Worm (Caenorhabditis elegans): ENCODE results near the gene Y52E8A.2.

DNA sequence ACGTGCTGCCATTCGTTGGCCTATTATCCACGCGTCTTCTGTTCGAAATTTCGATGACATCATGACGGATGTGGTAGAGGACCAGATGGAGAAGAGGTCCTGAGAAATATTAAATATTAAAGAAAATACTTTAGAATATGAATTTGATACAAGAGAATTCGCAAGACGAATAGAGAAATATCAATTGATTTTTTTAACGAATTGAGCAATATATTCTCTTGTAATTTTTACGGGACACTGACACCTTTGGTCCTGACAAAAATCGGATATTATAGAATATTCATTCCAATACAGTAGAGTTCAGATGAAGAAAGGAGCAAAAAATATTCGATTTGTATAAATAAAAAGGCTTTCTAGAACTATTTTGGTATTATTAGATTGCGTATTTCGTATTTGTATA is 32.5 kb upstream of the Y52E8A.2 start, which contains the start of gene C01F1.6:
- TF ChIP-seq sptf-1 (tag; optimal IDR thresholded peaks at IDR 0.05) = no peak
- TF ChIP-seq unc-120 (tag; optimal IDR thresholded peaks at IDR 0.05; ENCODE audit: poor library complexity, severe bottlenecking) = no peak
- TF ChIP-seq snpc-4 (tag; optimal IDR thresholded peaks at IDR 0.05) = no peak
- TF ChIP-seq nhr-237 (tag; optimal IDR thresholded peaks at IDR 0.05) = no peak
- no peak for TF ChIP-seq nhr-28 (tag; optimal IDR thresholded peaks at IDR 0.05)
